Worm (Caenorhabditis elegans): Measurements from ENCODE around the gene C46F11.6.

Gene C46F11.6

DNA sequence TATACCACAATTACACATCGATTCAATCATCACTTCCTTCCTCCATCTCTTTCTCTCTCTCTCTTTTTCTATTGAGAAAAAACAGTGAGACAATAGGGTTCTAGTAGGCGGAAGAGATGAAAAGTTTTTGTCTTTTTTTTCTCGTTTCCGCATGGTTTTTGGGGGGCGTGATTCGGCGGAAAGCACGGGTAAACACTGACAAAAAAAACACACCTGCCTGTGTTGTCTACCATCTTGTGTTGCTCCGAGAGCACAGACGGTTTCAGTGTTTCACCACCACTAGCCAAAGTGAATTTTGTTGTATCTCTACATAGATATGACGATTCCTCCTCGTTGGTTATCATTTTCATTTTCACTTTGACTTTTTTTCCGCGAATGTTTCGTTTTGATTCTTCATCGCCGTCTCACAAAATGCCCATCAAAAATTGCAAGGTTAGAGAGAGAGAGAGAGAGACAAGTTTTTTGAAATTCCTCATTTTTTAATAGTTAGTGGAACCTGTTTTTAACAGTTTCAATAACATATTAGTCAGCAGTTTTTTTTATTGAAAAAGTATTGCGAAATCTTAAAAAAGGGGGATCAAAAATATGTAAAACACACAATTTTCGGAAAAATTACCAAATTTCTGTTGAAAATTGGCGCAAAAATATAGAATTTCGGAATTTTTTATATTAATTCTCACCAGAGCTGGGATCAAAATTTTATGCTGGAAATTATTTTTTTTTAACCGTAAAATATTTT lies 32.8 kb downstream of the C46F11.6 start:
- no peak for TF ChIP-seq egl-27 (tag; optimal IDR thresholded peaks at IDR 0.05)
- no peak for TF ChIP-seq dsc-1 (tag; optimal IDR thresholded peaks at IDR 0.05)
- TF ChIP-seq hlh-17 (GFP tag; optimal IDR thresholded peaks at IDR 0.05; ENCODE audit: borderline replicate concordance): no peak
- peak; percentile 11 for TF ChIP-seq elt-2 (tag; optimal IDR thresholded peaks at IDR 0.05)
- TF ChIP-seq nhr-47 (tag; optimal IDR thresholded peaks at IDR 0.05): no peak
- peak; percentile 62 for TF ChIP-seq lin-14 (GFP tag; optimal IDR thresholded peaks at IDR 0.05)
- TF ChIP-seq blmp-1 (tag; optimal IDR thresholded peaks at IDR 0.05): peak; percentile 61
- TF ChIP-seq lin-35 (GFP tag; optimal IDR thresholded peaks at IDR 0.05): peak in 1 of 2 experiments; percentile 31
- peak in 1 of 2 experiments; percentile 33 for TF ChIP-seq lsy-2 (tag; optimal IDR thresholded peaks at IDR 0.05)
- TF ChIP-seq pax-3 (tag; optimal IDR thresholded peaks at IDR 0.05): no peak
- peak in 1 of 6 experiments; percentile 23 for TF ChIP-seq elt-3 (tag; optimal IDR thresholded peaks at IDR 0.05)
- no peak for TF ChIP-seq ztf-4 (tag; optimal IDR thresholded peaks at IDR 0.05)
- peak; percentile 65 for TF ChIP-seq nhr-85 (tag)
- TF ChIP-seq zip-4 (GFP tag; optimal IDR thresholded peaks at IDR 0.05): peak; percentile 48
- no peak for TF ChIP-seq efl-1 (optimal IDR thresholded peaks at IDR 0.05)
- TF ChIP-seq efl-1 (GFP tag; optimal IDR thresholded peaks at IDR 0.05 in 1 of 2): peak in 1 of 2 experiments; percentile 91
- no peak for TF ChIP-seq unc-62 (GFP tag; optimal IDR thresholded peaks at IDR 0.05)
- peak in 1 of 2 experiments; percentile 17 for TF ChIP-seq mdl-1 (tag; optimal IDR thresholded peaks at IDR 0.05)

ce11 chrIII:3635844-3636243 lies 34.4 kb downstream of the C46F11.6 start, which contains the start of gene rilp-1:
rilp-1 (plus strand) TSS chrIII:3636144.
- no peak for TF ChIP-seq nhr-237 (tag; optimal IDR thresholded peaks at IDR 0.05)
- TF ChIP-seq egl-13 (tag; optimal IDR thresholded peaks at IDR 0.05): no peak
- TF ChIP-seq lin-35 (GFP tag; optimal IDR thresholded peaks at IDR 0.05): no peak
- no peak for TF ChIP-seq ceh-90 (tag; optimal IDR thresholded peaks at IDR 0.05)
- TF ChIP-seq nhr-71 (tag; optimal IDR thresholded peaks at IDR 0.05): no peak
- no peak for TF ChIP-seq xbp-1 (tag; optimal IDR thresholded peaks at IDR 0.05)
- no peak for TF ChIP-seq irx-1 (tag; optimal IDR thresholded peaks at IDR 0.05)
- no peak for TF ChIP-seq C04F5.9 (tag; optimal IDR thresholded peaks at IDR 0.05)
- no peak for TF ChIP-seq tlp-1 (tag; optimal IDR thresholded peaks at IDR 0.05)
- TF ChIP-seq efl-1 (optimal IDR thresholded peaks at IDR 0.05): no peak
- no peak for TF ChIP-seq efl-1 (GFP tag; optimal IDR thresholded peaks at IDR 0.05 in 1 of 2)
- no peak for TF ChIP-seq unc-62 (GFP tag; optimal IDR thresholded peaks at IDR 0.05)
- TF ChIP-seq ceh-63 (GFP tag; optimal IDR thresholded peaks at IDR 0.05): no peak
- no peak for TF ChIP-seq sox-4 (tag; optimal IDR thresholded peaks at IDR 0.05)

- TF ChIP-seq vab-15 (tag; optimal IDR thresholded peaks at IDR 0.05) (no peak), efl-1 (optimal IDR thresholded peaks at IDR 0.05) (no peak), efl-1 (GFP tag; optimal IDR thresholded peaks at IDR 0.05 in 1 of 2) (peak in 1 of 2 experiments; percentile 31)
Measured at ce11 chrIII:3634873-3635272, 35.4 kb downstream of the C46F11.6 start.

DNA sequence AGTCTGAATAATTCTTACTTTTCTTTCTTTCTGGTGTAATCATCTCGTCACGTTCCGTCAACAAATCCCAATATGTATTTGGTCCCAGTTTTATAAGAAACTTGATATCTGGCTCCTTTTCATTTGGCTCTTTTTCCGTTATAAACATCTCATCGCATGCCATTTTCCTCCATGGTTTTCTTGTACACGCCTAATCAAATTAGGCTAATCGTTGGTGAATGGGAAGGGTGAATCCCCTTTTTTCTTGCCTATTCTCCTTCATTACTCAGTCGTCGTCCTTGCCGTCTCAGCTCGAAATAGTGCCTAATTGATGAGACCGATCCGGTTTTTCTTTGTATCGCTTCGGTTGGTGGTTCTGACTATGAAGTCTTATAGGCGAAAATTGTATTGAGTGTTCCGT lies 36.1 kb downstream of the C46F11.6 start:
- no peak for TF ChIP-seq lin-39 (tag; optimal IDR thresholded peaks at IDR 0.05)
- peak; percentile 39 for TF ChIP-seq lin-14 (GFP tag; optimal IDR thresholded peaks at IDR 0.05)

DNA sequence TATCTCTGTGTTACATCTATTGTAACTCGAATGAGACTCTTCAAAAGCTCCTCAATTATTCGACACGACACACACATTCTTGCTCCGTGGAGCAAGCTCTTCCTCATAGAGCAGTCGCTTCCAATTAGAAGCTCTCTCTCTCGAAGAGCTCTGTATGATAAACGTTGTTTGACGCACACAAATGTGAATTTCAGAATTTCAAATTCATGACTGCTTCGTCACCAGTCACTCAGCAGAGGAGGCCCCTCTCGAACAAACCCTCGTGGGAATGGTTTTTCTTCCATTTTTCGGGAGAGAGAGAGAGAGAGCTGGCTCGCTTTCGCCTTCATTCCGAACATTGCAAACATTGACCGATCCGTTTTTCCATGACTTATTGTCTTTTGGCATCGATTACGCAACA lies 37.9 kb downstream of the C46F11.6 start:
- TF ChIP-seq lin-14 (GFP tag; optimal IDR thresholded peaks at IDR 0.05) (peak; percentile 21), mef-2 (tag; optimal IDR thresholded peaks at IDR 0.05) (no peak), efl-1 (optimal IDR thresholded peaks at IDR 0.05) (no peak), efl-1 (GFP tag; optimal IDR thresholded peaks at IDR 0.05 in 1 of 2) (peak in 1 of 2 experiments; percentile 3)

All from whole organism, L1 larva.